Worm (Caenorhabditis elegans) whole organism, midembryonic: ENCODE results near the gene nhr-138.

Experiments
- flt-1 ChIP-seq: fragments of 200-800 bp; sonication (Bioruptor generic); IDR thresholded peaks from 2 replicates; pipeline ENCODE4 v1.3.6; 2022; ENCODE audit warnings: missing genetic modification characterization, missing compliant biosample characterization
- klf-2 ChIP-seq: fragments of 200-800 bp; sonication (Bioruptor generic); conservative IDR thresholded peaks from 2 replicates; pipeline ENCODE4 v1.3.6; 2022; ENCODE audit warnings: missing genetic modification reagents, missing genetic modification characterization, missing compliant biosample characterization
- med-1 ChIP-seq: sonication (generic microtip); optimal IDR thresholded peaks from 2 replicates; lab custom pipeline; 2017; ENCODE audit warnings: missing genetic modification characterization, mild to moderate bottlenecking, missing compliant biosample characterization, antibody characterized with exemption, missing genetic modification reagents; ENCODE audit not compliant: insufficient read depth
- ztf-29 ChIP-seq: fragments of 200-800 bp; sonication (Bioruptor generic); IDR thresholded peaks from 2 replicates; pipeline ENCODE4 v1.3.6; 2022; ENCODE audit warnings: missing genetic modification reagents, missing genetic modification characterization, missing compliant biosample characterization

DNA sequence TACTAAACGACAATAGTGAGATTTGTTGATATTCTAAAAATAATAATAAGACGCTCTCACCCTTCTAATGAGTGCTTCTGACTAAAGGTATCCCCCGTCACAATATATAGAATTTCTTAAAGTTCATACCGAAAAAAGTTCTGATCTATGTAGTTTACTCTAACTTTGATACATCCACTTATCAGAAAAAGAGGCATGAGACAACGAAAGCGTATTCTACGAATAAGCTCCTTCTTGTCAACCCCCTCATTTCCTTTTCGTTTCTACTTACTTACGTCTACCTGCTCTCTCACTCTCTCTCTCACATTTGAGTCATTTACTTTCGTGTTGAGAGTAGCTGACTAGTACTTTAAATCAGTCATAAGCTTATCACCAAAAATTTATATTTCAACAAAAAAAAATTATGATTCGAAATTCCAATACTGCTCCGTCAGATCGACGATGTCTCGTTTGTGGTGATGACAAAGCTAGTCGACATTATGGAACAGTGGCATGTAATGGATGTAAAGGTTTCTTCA is 476 bp downstream of the nhr-138 start:
- TF ChIP-seq ztf-29 (GFP tag; lab: Robert Waterston, UW) (no peak), klf-2 (GFP tag; lab: Robert Waterston, UW) (no peak), flt-1 (GFP tag; lab: Robert Waterston, UW) (no peak), med-1 (GFP tag; lab: Kevin White, UChicago) (no peak)
